Worm (Caenorhabditis elegans) whole organism, late embryonic: ENCODE results near the gene skr-14.

ENCODE experiments used
- ceh-48 ChIP-seq: sonication (generic microtip); optimal IDR thresholded peaks from 2 replicates; lab custom pipeline; 2016; ENCODE audit warnings: missing genetic modification characterization, inconsistent platforms, missing compliant biosample characterization
- dve-1 ChIP-seq: sonication (generic microtip); optimal IDR thresholded peaks from 2 replicates; lab custom pipeline; 2017; ENCODE audit warnings: antibody characterized with exemption, mild to moderate bottlenecking, missing genetic modification characterization, missing compliant biosample characterization
- elt-2 ChIP-seq: sonication (generic microtip); optimal IDR thresholded peaks from 2 replicates; lab custom pipeline; 2016; ENCODE audit warnings: missing genetic modification reagents, missing genetic modification characterization, missing compliant biosample characterization
- pha-4 ChIP-seq: fragments of 150-350 bp; optimal IDR thresholded peaks from 2 replicates; lab custom pipeline; 2018; ENCODE audit warnings: missing biosample characterization, missing genetic modification reagents, missing genetic modification characterization

DNA sequence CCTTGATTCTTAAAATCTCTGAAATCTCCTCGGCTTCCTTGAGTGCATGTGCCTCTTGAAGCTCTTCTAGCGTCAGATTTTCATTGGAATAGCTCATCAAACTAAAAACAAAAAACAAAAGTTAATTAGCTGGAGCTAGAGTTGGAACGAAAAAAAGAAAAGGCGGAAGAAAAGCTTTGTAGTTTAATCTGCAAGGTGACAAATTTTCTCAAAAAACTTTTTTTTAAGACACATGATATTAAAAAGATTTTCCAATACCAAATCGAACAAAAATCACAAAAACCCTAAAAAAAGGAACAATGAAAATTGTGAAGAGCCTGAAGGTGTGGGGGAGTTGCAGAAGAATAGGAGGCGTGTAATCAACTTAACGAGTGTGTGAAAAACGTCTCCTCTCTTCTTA is 33.3 kb upstream of the skr-14 start, which contains the start of gene gnrr-5:
- TF ChIP-seq ceh-48 (tag; lab: Kevin White, UChicago) = no peak
- TF ChIP-seq elt-2 (tag; lab: Kevin White, UChicago) = no peak
- TF ChIP-seq pha-4 = no peak
- TF ChIP-seq dve-1 = no peak
